Worm (Caenorhabditis elegans): ENCODE measurements around the gene swd-2.1.

swd-2.1 gene

DNA sequence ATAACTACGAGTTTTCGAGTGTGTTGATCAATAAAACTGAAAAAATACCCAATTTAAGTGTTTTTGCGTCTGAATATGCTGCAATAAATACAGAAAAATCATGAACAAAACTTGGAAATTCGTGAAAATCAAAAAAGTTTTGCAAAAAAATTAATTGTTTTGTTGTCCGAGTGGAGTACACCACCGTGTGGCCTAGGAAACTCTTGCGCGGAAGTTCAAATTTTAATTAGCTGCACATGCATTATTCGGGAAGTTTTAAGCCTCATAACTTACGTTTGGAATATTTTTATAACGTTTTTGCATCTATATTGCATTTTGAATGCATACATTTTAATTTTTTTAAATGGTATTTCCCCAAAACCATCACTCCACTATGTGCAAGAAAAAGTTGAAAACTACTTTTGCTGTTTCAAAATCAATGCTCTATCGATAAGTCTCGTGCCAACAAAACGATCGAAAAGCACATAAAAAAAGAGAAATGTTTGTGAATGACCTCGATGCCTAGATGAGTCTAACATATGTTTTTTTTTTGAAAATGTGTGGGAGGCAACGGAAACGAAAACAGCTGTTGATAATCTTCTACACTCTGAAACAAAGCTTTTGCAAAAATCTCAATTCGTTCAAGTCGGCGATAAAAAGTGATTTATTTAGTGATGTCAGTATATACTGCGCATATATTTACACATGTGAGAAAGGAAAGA lies 40.7 kb downstream of the swd-2.1 start (continued):
- no peak for TF ChIP-seq egrh-3 (GFP tag; IDR thresholded peaks at IDR 0.05)
- TF ChIP-seq nfyb-1 (GFP tag; IDR thresholded peaks at IDR 0.05), result no peak
- TF ChIP-seq egl-44 (GFP tag; IDR thresholded peaks at IDR 0.05), result no peak
- TF ChIP-seq tbx-9 (tag; optimal IDR thresholded peaks at IDR 0.05; ENCODE audit: borderline replicate concordance), result no peak
- TF ChIP-seq chd-7 (tag; optimal IDR thresholded peaks at IDR 0.05), result no peak
- TF ChIP-seq somi-1 (GFP tag; optimal IDR thresholded peaks at IDR 0.05), result no peak
- TF ChIP-seq F57A8.1 (GFP tag; optimal IDR thresholded peaks at IDR 0.05), result no peak
- no peak for TF ChIP-seq tbp1 (GFP tag; optimal IDR thresholded peaks at IDR 0.05)
- no peak for TF ChIP-seq nhr-80 (tag; optimal IDR thresholded peaks at IDR 0.05)
- no peak for TF ChIP-seq T07F8.4 (tag; optimal IDR thresholded peaks at IDR 0.05)
- TF ChIP-seq sptf-2 (GFP tag; optimal IDR thresholded peaks at IDR 0.05), result no peak
- no peak for TF ChIP-seq attf-6 (GFP tag; IDR thresholded peaks at IDR 0.05)
- TF ChIP-seq zim-3 (tag; optimal IDR thresholded peaks at IDR 0.05), result no peak
- TF ChIP-seq B0019.2 (GFP tag; conservative IDR thresholded peaks at IDR 0.05), result no peak
- TF ChIP-seq F57C9.4 (tag; optimal IDR thresholded peaks at IDR 0.05), result no peak
- no peak for TF ChIP-seq lsy-27 (tag; optimal IDR thresholded peaks at IDR 0.05; ENCODE audit: borderline replicate concordance, insufficient read depth)
- TF ChIP-seq dox-1 (GFP tag; IDR thresholded peaks at IDR 0.05), result no peak
- TF ChIP-seq ztf-6 (GFP tag; IDR thresholded peaks at IDR 0.05), result no peak
- no peak for TF ChIP-seq ceh-27 (GFP tag; optimal IDR thresholded peaks at IDR 0.05)
- no peak for TF ChIP-seq F22D6.2 (tag; optimal IDR thresholded peaks at IDR 0.05)
- TF ChIP-seq F39B2.1 (GFP tag; IDR thresholded peaks at IDR 0.05), result no peak
- TF ChIP-seq F23B12.7 (tag; optimal IDR thresholded peaks at IDR 0.05; ENCODE audit: insufficient read depth), result no peak
- TF ChIP-seq hrde-1 (tag; optimal IDR thresholded peaks at IDR 0.05; ENCODE audit: borderline replicate concordance), result no peak
- TF ChIP-seq K11D2.4 (GFP tag; IDR thresholded peaks at IDR 0.05), result no peak
- no peak for TF ChIP-seq attf-5 (GFP tag; optimal IDR thresholded peaks at IDR 0.05)
- TF ChIP-seq F52B5.7 (tag; optimal IDR thresholded peaks at IDR 0.05), result no peak
- TF ChIP-seq hmg-20 (GFP tag; IDR thresholded peaks at IDR 0.05), result peak; percentile 40; the same call in 1 of the 2 replicates
- TF ChIP-seq D2030.7 (GFP tag; IDR thresholded peaks at IDR 0.05), result no peak
- no peak; the same call in 1 of the 2 replicates for TF ChIP-seq madf-8 (GFP tag; conservative IDR thresholded peaks at IDR 0.05)
- TF ChIP-seq aptf-2 (GFP tag; conservative IDR thresholded peaks at IDR 0.05), result 0 out of 2 replicates have a peak, but pooled peaks have one; percentile 9
- TF ChIP-seq bed-1 (GFP tag; IDR thresholded peaks at IDR 0.05), result no peak
- no peak for TF ChIP-seq ama-1 (optimal IDR thresholded peaks at IDR 0.05)
- no peak for TF ChIP-seq ama-1 (GFP tag; optimal IDR thresholded peaks at IDR 0.05)
- no peak for TF ChIP-seq T26A5.8 (tag; optimal IDR thresholded peaks at IDR 0.05)
- TF ChIP-seq F33H1.4 (GFP tag; IDR thresholded peaks at IDR 0.05), result peak; percentile 34; the same call in 1 of the 2 replicates
- TF ChIP-seq nfya-1 (tag; optimal IDR thresholded peaks at IDR 0.05; ENCODE audit: borderline replicate concordance, insufficient read depth), result no peak
- TF ChIP-seq mxl-1 (tag; optimal IDR thresholded peaks at IDR 0.05), result no peak
- no peak for TF ChIP-seq snpc-1.1 (tag; optimal IDR thresholded peaks at IDR 0.05; ENCODE audit: insufficient read depth)
- no peak for TF ChIP-seq lag-1 (GFP tag; IDR thresholded peaks at IDR 0.05)
- no peak for TF ChIP-seq rec-8 (tag; optimal IDR thresholded peaks at IDR 0.05)
- no peak for TF ChIP-seq nhr-90 (tag; optimal IDR thresholded peaks at IDR 0.05)
- no peak for TF ChIP-seq Y95B8A.8 (GFP tag; IDR thresholded peaks at IDR 0.05)
- TF ChIP-seq unc-130 (GFP tag; optimal IDR thresholded peaks at IDR 0.05), result peak; percentile 17
- TF ChIP-seq ceh-91 (GFP tag; IDR thresholded peaks at IDR 0.05), result no peak
- no peak for TF ChIP-seq egl-18 (GFP tag; IDR thresholded peaks at IDR 0.05)
- no peak for TF ChIP-seq die-1 (tag; optimal IDR thresholded peaks at IDR 0.05)
- TF ChIP-seq ekl-4 (GFP tag; IDR thresholded peaks at IDR 0.05), result no peak
- TF ChIP-seq ceh-58 (GFP tag; IDR thresholded peaks at IDR 0.05), result no peak
